Fruit fly (Drosophila melanogaster) whole organism, embryonic: ENCODE measurements around the gene Bug22.

Experiments
- CG10366 ChIP-seq: fragments of 200-800 bp; sonication (Bioruptor generic); IDR thresholded peaks from 2 replicates; pipeline ENCODE4 v1.3.6; 2022; ENCODE audit warnings: missing biosample characterization, missing genetic modification characterization
- CG1603 ChIP-seq: fragments of 200-800 bp; sonication (Bioruptor generic); optimal IDR thresholded peaks from 2 replicates; lab custom pipeline; 2019; ENCODE audit warnings: missing biosample characterization, mild to moderate bottlenecking, missing genetic modification characterization, moderate library complexity
- CG17385 ChIP-seq: fragments of 200-800 bp; sonication (Bioruptor generic); optimal IDR thresholded peaks from 3 replicates; lab custom pipeline; 2018; ENCODE audit warnings: missing biosample characterization, mild to moderate bottlenecking, missing genetic modification characterization
- CG7963 ChIP-seq: fragments of 200-800 bp; sonication (Bioruptor generic); IDR thresholded peaks from 3 replicates; pipeline ENCODE4 v1.3.6; 2022; ENCODE audit warnings: missing biosample characterization, missing genetic modification characterization; ENCODE audit not compliant: partially characterized antibody
- Ravus ChIP-seq: fragments of 200-800 bp; sonication (Bioruptor generic); IDR thresholded peaks from 2 replicates; pipeline ENCODE4 v1.3.6; 2022; ENCODE audit warnings: missing biosample characterization, missing genetic modification characterization
- bbx ChIP-seq: fragments of 200-800 bp; sonication (Bioruptor generic); IDR thresholded peaks from 2 replicates; pipeline ENCODE4 v1.3.6; 2022; ENCODE audit warnings: missing biosample characterization, missing genetic modification characterization; ENCODE audit not compliant: partially characterized antibody
- bsh ChIP-seq, 2 experiments: fragments of 200-800 bp; sonication (Bioruptor generic); optimal IDR thresholded peaks; 2 replicates each; lab custom pipeline; 2017 to 2018; ENCODE audit warnings: mild to moderate bottlenecking in 2 of 2, missing biosample characterization in 2 of 2, missing genetic modification characterization in 2 of 2, moderate library complexity in 1 of 2
- crc ChIP-seq: fragments of 200-800 bp; sonication (Bioruptor generic); optimal IDR thresholded peaks from 2 replicates; lab custom pipeline; 2016; ENCODE audit warnings: missing biosample characterization, missing genetic modification characterization
- grn ChIP-seq: fragments of 200-800 bp; sonication (Bioruptor generic); optimal IDR thresholded peaks from 3 replicates; lab custom pipeline; 2017; ENCODE audit warnings: missing biosample characterization, missing genetic modification characterization
- nom ChIP-seq: fragments of 200-800 bp; sonication (Bioruptor generic); optimal IDR thresholded peaks from 2 replicates; lab custom pipeline; 2017; ENCODE audit warnings: missing biosample characterization, missing genetic modification characterization, mild to moderate bottlenecking, moderate library complexity, missing genetic modification reagents
- pfk ChIP-seq: fragments of 200-800 bp; sonication (Bioruptor generic); optimal IDR thresholded peaks from 2 replicates; lab custom pipeline; 2018; ENCODE audit warnings: missing biosample characterization, mild to moderate bottlenecking, missing genetic modification characterization, moderate library complexity
- psq ChIP-seq: fragments of 200-800 bp; sonication (Bioruptor generic); optimal IDR thresholded peaks from 2 replicates; lab custom pipeline; 2017; ENCODE audit warnings: missing biosample characterization, missing genetic modification characterization
- scrt ChIP-seq: fragments of 200-800 bp; sonication (Bioruptor generic); optimal IDR thresholded peaks from 2 replicates; lab custom pipeline; 2018; ENCODE audit warnings: missing biosample characterization, mild to moderate bottlenecking, missing genetic modification characterization, moderate library complexity
- seq ChIP-seq: fragments of 200-800 bp; sonication (Bioruptor generic); IDR thresholded peaks from 2 replicates; pipeline ENCODE4 v1.3.6; 2022; ENCODE audit warnings: missing biosample characterization, missing genetic modification characterization

DNA sequence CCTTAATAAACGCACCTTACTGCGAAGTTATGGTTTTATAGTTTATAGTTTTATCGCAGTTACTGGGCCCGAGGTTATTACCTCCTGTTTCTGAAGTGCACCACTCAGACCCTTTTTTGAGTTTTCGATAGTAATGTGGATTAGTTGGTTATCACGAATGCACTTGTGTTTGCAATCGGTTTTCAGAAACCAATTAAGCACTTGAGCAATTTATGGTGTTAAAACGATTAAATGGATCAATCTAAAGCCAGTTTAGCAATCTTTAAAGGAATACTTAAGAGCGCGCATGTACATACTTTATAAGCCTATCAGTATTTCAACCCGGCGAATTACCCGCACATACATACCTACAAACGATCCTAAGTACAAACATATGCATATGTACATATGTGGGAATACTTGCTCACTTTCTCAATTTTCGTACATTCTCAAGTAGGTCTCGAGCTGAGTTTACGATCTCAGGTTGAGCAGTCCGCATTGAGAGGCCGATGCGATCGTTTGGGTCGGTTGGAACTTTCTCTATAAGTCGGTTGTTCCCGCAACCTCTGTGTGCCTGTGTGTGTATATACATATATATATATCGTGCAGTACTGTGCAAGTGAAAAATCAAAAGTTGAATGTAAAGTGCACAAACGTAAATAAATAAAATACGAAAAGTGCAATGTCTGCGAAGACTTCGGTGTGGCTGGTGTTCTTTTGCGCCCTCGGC is 26.6 kb upstream of the Bug22 start, which contains the start of the genes LManI and LManII:
- TF ChIP-seq CG7963 (GFP tag; lab: Robert Waterston, UW) (no peak), crc (no peak), bbx (GFP tag; lab: Robert Waterston, UW) (no peak), grn (GFP tag; lab: Kevin White, UChicago) (no peak), nom (no peak), scrt (no peak), pfk (GFP tag; lab: Kevin White, UChicago) (no peak), CG1603 (tag; lab: Kevin White, UChicago) (no peak), Ravus (no peak), CG10366 (GFP tag; lab: Robert Waterston, UW) (no peak), psq (GFP tag; lab: Kevin White, UChicago) (no peak), CG17385 (GFP tag; lab: Kevin White, UChicago) (no peak), bsh (GFP tag; optimal IDR thresholded peaks at IDR 0.05; lab: Kevin White, UChicago) (no peak), seq (GFP tag; lab: Robert Waterston, UW) (no peak)
